Worm (Caenorhabditis elegans) whole organism, L2 larva: ENCODE measurements around the gene kbp-1.

Experiments
- alr-1 ChIP-seq: fragments of 150-350 bp; optimal IDR thresholded peaks from 2 replicates; lab custom pipeline; 2014; ENCODE audit warnings: missing biosample characterization, missing genetic modification characterization
- ama-1 ChIP-seq: fragments of 150-350 bp; optimal IDR thresholded peaks from 2 replicates; lab custom pipeline; 2018; ENCODE audit warnings: inconsistent platforms
- ceh-16 ChIP-seq: fragments of 150-350 bp; optimal IDR thresholded peaks from 2 replicates; lab custom pipeline; 2014; ENCODE audit warnings: missing biosample characterization, missing genetic modification characterization
- egl-27 ChIP-seq: sonication (generic microtip); optimal IDR thresholded peaks from 3 replicates; lab custom pipeline; 2017; ENCODE audit warnings: missing biosample characterization, missing genetic modification reagents, missing genetic modification characterization
- lin-39 ChIP-seq: fragments of 150-350 bp; optimal IDR thresholded peaks from 2 replicates; lab custom pipeline; 2014; ENCODE audit warnings: missing biosample characterization, missing genetic modification reagents, missing genetic modification characterization
- zag-1 ChIP-seq: fragments of 150-350 bp; optimal IDR thresholded peaks from 2 replicates; lab custom pipeline; 2014; ENCODE audit warnings: missing biosample characterization, missing genetic modification characterization

- TF ChIP-seq lin-39 (tag; lab: Kevin White, UChicago) (no peak), ceh-16 (tag; lab: Kevin White, UChicago) (no peak), alr-1 (no peak), ama-1 (lab: Kevin White, UChicago) (no peak), zag-1 (tag; lab: Kevin White, UChicago) (no peak), egl-27 (tag; lab: Kevin White, UChicago) (no peak)
Observed at ce11 chrIII:6888999-6889824, 19.8 kb downstream of the kbp-1 start, which contains the start of the genes brd-1 and K04C2.2.
